Worm (Caenorhabditis elegans): ENCODE data around the gene hdl-2.

- no peak for TF ChIP-seq elt-3 (tag; optimal IDR thresholded peaks at IDR 0.05)
- TF ChIP-seq unc-62 (GFP tag; optimal IDR thresholded peaks at IDR 0.05): no peak
- TF ChIP-seq ztf-11 (tag; optimal IDR thresholded peaks at IDR 0.05): no peak
- TF ChIP-seq R02D3.7 (tag; optimal IDR thresholded peaks at IDR 0.05): no peak
Measured at ce11 chrIV:8901346-8901745, 27.4 kb downstream of the hdl-2 start, which contains the start of gene C27B7.5.
